Fruit fly (Drosophila melanogaster) whole organism, wandering third instar larva: Measurements from ENCODE around the gene inaF-C.

Source experiments
- Abd-B ChIP-seq: fragments of >200 bp; optimal IDR thresholded peaks from 2 replicates; lab custom pipeline; 2017; ENCODE audit warnings: missing biosample characterization, missing genetic modification characterization
- CG32264 ChIP-seq: fragments of 200-800 bp; sonication (Bioruptor generic); optimal IDR thresholded peaks from 2 replicates; lab custom pipeline; 2016; ENCODE audit warnings: missing biosample characterization, missing genetic modification characterization
- CG9705 ChIP-seq: fragments of 200-800 bp; sonication (Bioruptor generic); optimal IDR thresholded peaks from 2 replicates; lab custom pipeline; 2018; ENCODE audit warnings: missing biosample characterization, mild to moderate bottlenecking, missing genetic modification characterization
- CrebA ChIP-seq: fragments of 200-800 bp; sonication (Bioruptor generic); optimal IDR thresholded peaks from 2 replicates; lab custom pipeline; 2016; ENCODE audit warnings: missing biosample characterization, mild to moderate bottlenecking, missing genetic modification characterization, borderline replicate concordance
- Dfd ChIP-seq: fragments of >200 bp; optimal IDR thresholded peaks from 2 replicates; lab custom pipeline; 2017; ENCODE audit warnings: missing biosample characterization, missing genetic modification characterization
- Dif ChIP-seq: fragments of 200-275, 200-300 bp; sonication (Bioruptor generic); optimal IDR thresholded peaks from 2 replicates; lab custom pipeline; 2018; ENCODE audit warnings: missing biosample characterization, missing genetic modification characterization; ENCODE audit not compliant: partially characterized antibody
- GATAd ChIP-seq: sonication (Bioruptor generic); optimal IDR thresholded peaks from 2 replicates; lab custom pipeline; 2016; ENCODE audit warnings: missing biosample characterization, missing genetic modification characterization
- HLH106 ChIP-seq: fragments of 200-800 bp; optimal IDR thresholded peaks from 3 replicates; lab custom pipeline; 2019; ENCODE audit warnings: missing biosample characterization, mild to moderate bottlenecking, missing genetic modification characterization, moderate library complexity
- Hnf4 ChIP-seq: fragments of 200-800 bp; sonication (Bioruptor generic); optimal IDR thresholded peaks from 2 replicates; lab custom pipeline; 2016; ENCODE audit warnings: missing biosample characterization, mild to moderate bottlenecking, missing genetic modification characterization
- Hr78 ChIP-seq: fragments of >200 bp; optimal IDR thresholded peaks from 2 replicates; lab custom pipeline; 2017; ENCODE audit warnings: missing biosample characterization, missing genetic modification characterization
- Hr83 ChIP-seq: fragments of 200-300 bp; sonication (Bioruptor generic); optimal IDR thresholded peaks from 2 replicates; lab custom pipeline; 2016; ENCODE audit warnings: missing biosample characterization, mild to moderate bottlenecking, missing genetic modification characterization, moderate library complexity; ENCODE audit not compliant: poor library complexity, severe bottlenecking
- Jra ChIP-seq: sonication (Bioruptor generic); optimal IDR thresholded peaks from 2 replicates; lab custom pipeline; 2016; ENCODE audit warnings: missing biosample characterization, missing genetic modification characterization
- Mio ChIP-seq: sonication (Bioruptor generic); optimal IDR thresholded peaks from 2 replicates; lab custom pipeline; 2016; ENCODE audit warnings: missing biosample characterization, missing genetic modification characterization
- Myc ChIP-seq: fragments of >200 bp; optimal IDR thresholded peaks from 2 replicates; lab custom pipeline; 2017
- N ChIP-seq: fragments of >200 bp; optimal IDR thresholded peaks from 2 replicates; lab custom pipeline; 2018; ENCODE audit warnings: missing biosample characterization, missing external identifiers, missing genetic modification characterization
- OdsH ChIP-seq: fragments of 200-800 bp; sonication (Bioruptor generic); optimal IDR thresholded peaks from 2 replicates; lab custom pipeline; 2016; ENCODE audit warnings: missing biosample characterization, mild to moderate bottlenecking, missing genetic modification characterization
- Rel ChIP-seq, 2 experiments: fragments of 200-800 bp; sonication (Bioruptor generic) in 1 of 2; optimal IDR thresholded peaks; 2 replicates in 1 of 2; 3 replicates in 1 of 2; lab custom pipeline; 2016 to 2019; ENCODE audit warnings: mild to moderate bottlenecking in 2 of 2, missing biosample characterization in 2 of 2, missing genetic modification characterization in 2 of 2, moderate library complexity in 1 of 2
- Sp1 ChIP-seq: fragments of 200-800 bp; sonication (Bioruptor generic); optimal IDR thresholded peaks from 3 replicates; lab custom pipeline; 2019; ENCODE audit warnings: missing biosample characterization, mild to moderate bottlenecking, missing genetic modification characterization, moderate library complexity
- Vsx2 ChIP-seq: fragments of 200-300, 225-300 bp; sonication (Bioruptor generic); optimal IDR thresholded peaks from 2 replicates; lab custom pipeline; 2018; ENCODE audit warnings: missing biosample characterization, missing genetic modification characterization; ENCODE audit not compliant: partially characterized antibody
- br ChIP-seq: fragments of 200-800 bp; sonication (Bioruptor generic); optimal IDR thresholded peaks from 2 replicates; lab custom pipeline; 2016; ENCODE audit warnings: missing biosample characterization, missing genetic modification characterization
- brk ChIP-seq: fragments of 200-800 bp; sonication (Bioruptor generic); optimal IDR thresholded peaks from 2 replicates; lab custom pipeline; 2016; ENCODE audit warnings: missing biosample characterization, mild to moderate bottlenecking, missing genetic modification characterization
- dl ChIP-seq, 2 experiments: fragments of 175-275, 200-275 bp in 1 of 2; fragments of 200-275 bp in 1 of 2; sonication (Bioruptor generic); optimal IDR thresholded peaks; lab custom pipeline; 2018; ENCODE audit warnings: mild to moderate bottlenecking in 2 of 2, missing biosample characterization in 2 of 2, missing genetic modification characterization in 2 of 2, moderate library complexity in 2 of 2; ENCODE audit not compliant: partially characterized antibody in 2 of 2, insufficient read depth in 1 of 2
- dmrt93B ChIP-seq: fragments of 200-800 bp; sonication (Bioruptor generic); optimal IDR thresholded peaks from 2 replicates; lab custom pipeline; 2018; ENCODE audit warnings: missing biosample characterization, mild to moderate bottlenecking, missing genetic modification characterization
- dsf ChIP-seq: sonication (Bioruptor generic); optimal IDR thresholded peaks from 2 replicates; lab custom pipeline; 2016; ENCODE audit warnings: missing biosample characterization, missing genetic modification characterization, borderline replicate concordance
- ey ChIP-seq: fragments of 200-800 bp; sonication (Bioruptor generic); optimal IDR thresholded peaks from 2 replicates; lab custom pipeline; 2016; ENCODE audit warnings: missing biosample characterization, missing genetic modification characterization
- foxo ChIP-seq, 2 experiments: fragments of 200-800 bp; sonication (Bioruptor generic); optimal IDR thresholded peaks; 2 replicates in 1 of 2; 3 replicates in 1 of 2; lab custom pipeline; 2016 to 2017; ENCODE audit warnings: missing biosample characterization in 2 of 2, missing genetic modification characterization in 2 of 2
- fru ChIP-seq: fragments of 200-800 bp; sonication (Bioruptor generic); optimal IDR thresholded peaks from 3 replicates; lab custom pipeline; 2016; ENCODE audit warnings: missing biosample characterization, mild to moderate bottlenecking, missing genetic modification characterization
- h ChIP-seq: fragments of 200-800 bp; sonication (Bioruptor generic); optimal IDR thresholded peaks from 3 replicates; lab custom pipeline; 2016; ENCODE audit warnings: missing biosample characterization, mild to moderate bottlenecking, missing genetic modification characterization
- jim ChIP-seq: fragments of 175-275, 200-325 bp; sonication (Bioruptor generic); optimal IDR thresholded peaks from 2 replicates; lab custom pipeline; 2016; ENCODE audit warnings: missing biosample characterization, mild to moderate bottlenecking, missing genetic modification characterization
- lola ChIP-seq: fragments of >200 bp; optimal IDR thresholded peaks from 2 replicates; lab custom pipeline; 2017; ENCODE audit warnings: missing biosample characterization, missing genetic modification characterization
- pan ChIP-seq: fragments of >200 bp; optimal IDR thresholded peaks from 2 replicates; lab custom pipeline; 2017
- psq ChIP-seq: fragments of 200-800 bp; sonication (Bioruptor generic); optimal IDR thresholded peaks from 3 replicates; lab custom pipeline; 2017; ENCODE audit warnings: missing biosample characterization, mild to moderate bottlenecking, missing genetic modification characterization, moderate library complexity
- rgr ChIP-seq: fragments of 200-800 bp; sonication (Bioruptor generic); optimal IDR thresholded peaks from 3 replicates; lab custom pipeline; 2016; ENCODE audit warnings: missing biosample characterization, mild to moderate bottlenecking, missing genetic modification characterization
- sage ChIP-seq: fragments of 200-800 bp; sonication (Bioruptor generic); optimal IDR thresholded peaks from 2 replicates; lab custom pipeline; 2016; ENCODE audit warnings: missing biosample characterization, mild to moderate bottlenecking, missing genetic modification characterization
- sv ChIP-seq: fragments of 200-800 bp; sonication (Bioruptor generic); optimal IDR thresholded peaks from 3 replicates; lab custom pipeline; 2016; ENCODE audit warnings: missing biosample characterization, missing genetic modification characterization
- tai ChIP-seq: sonication (Bioruptor generic); optimal IDR thresholded peaks from 2 replicates; lab custom pipeline; 2016; ENCODE audit warnings: missing biosample characterization, missing genetic modification characterization
- usp ChIP-seq: fragments of >200 bp; optimal IDR thresholded peaks from 2 replicates; lab custom pipeline; 2017; ENCODE audit warnings: missing biosample characterization, missing genetic modification characterization
- woc ChIP-seq: sonication (Bioruptor generic); optimal IDR thresholded peaks from 2 replicates; lab custom pipeline; 2016; ENCODE audit warnings: missing biosample characterization, mild to moderate bottlenecking, missing genetic modification characterization

The inaF-C gene

dm6 chrX:11683480-11683879, 48.1 kb downstream of the inaF-C start:
- TF ChIP-seq rgr (GFP tag; lab: Kevin White, UChicago): peak; percentile 40
- peak; percentile 36 for TF ChIP-seq fru
- no peak for TF ChIP-seq Rel (GFP tag; optimal IDR thresholded peaks at IDR 0.05; lab: Kevin White, UChicago)
- TF ChIP-seq Rel (tag; optimal IDR thresholded peaks at IDR 0.05; lab: Kevin White, UChicago): peak; percentile 60
- TF ChIP-seq Hr83: peak; percentile 24
- TF ChIP-seq br: peak; percentile 12
- TF ChIP-seq Sp1 (GFP tag; lab: Kevin White, UChicago): peak; percentile 32
- TF ChIP-seq usp: no peak
- TF ChIP-seq dl (GFP tag; optimal IDR thresholded peaks at IDR 0.05; lab: Kevin White, UChicago; ENCODE audit: insufficient read depth in 1 of 2, partially characterized antibody in 2 of 2): peak in 1 of 2 experiments; percentile 15
- TF ChIP-seq Dif (GFP tag; lab: Kevin White, UChicago): peak; percentile 71
- peak; percentile 52 for TF ChIP-seq h (GFP tag; lab: Kevin White, UChicago)
- TF ChIP-seq CG32264 (GFP tag; lab: Kevin White, UChicago): no peak

dm6 chrX:11681558-11682551, 49.7 kb downstream of the inaF-C start:
- TF ChIP-seq Dfd (GFP tag; lab: Kevin White, UChicago) (no peak), Vsx2 (GFP tag; lab: Kevin White, UChicago) (no peak), Abd-B (GFP tag; lab: Kevin White, UChicago) (no peak), Sp1 (GFP tag; lab: Kevin White, UChicago) (peak; percentile 60), fru (peak; percentile 100), Hr83 (peak; percentile 50), usp (no peak), br (peak; percentile 53), dmrt93B (peak; percentile 48), foxo (GFP tag; optimal IDR thresholded peaks at IDR 0.05; lab: Kevin White, UChicago) (peak; percentile 59 to 76), GATAd (GFP tag; lab: Kevin White, UChicago) (no peak), HLH106 (peak; percentile 77), rgr (GFP tag; lab: Kevin White, UChicago) (peak; percentile 72), CrebA (GFP tag; lab: Kevin White, UChicago) (no peak), Jra (peak; percentile 13), Dif (GFP tag; lab: Kevin White, UChicago) (peak; percentile 93), dl (GFP tag; optimal IDR thresholded peaks at IDR 0.05; lab: Kevin White, UChicago; ENCODE audit: insufficient read depth in 1 of 2, partially characterized antibody in 2 of 2) (peak; percentile 77 to 92), Hnf4 (GFP tag; lab: Kevin White, UChicago) (peak; percentile 36), N (GFP tag; lab: Kevin White, UChicago) (no peak), sv (peak; percentile 13), ey (peak; percentile 75), psq (peak; percentile 72), tai (GFP tag; lab: Kevin White, UChicago) (peak; percentile 72), pan (lab: Kevin White, UChicago) (no peak), sage (GFP tag; lab: Kevin White, UChicago) (peak; percentile 44), OdsH (GFP tag; lab: Kevin White, UChicago) (peak; percentile 15), Mio (no peak), jim (GFP tag; lab: Kevin White, UChicago) (no peak), Hr78 (GFP tag; lab: Kevin White, UChicago) (no peak), h (GFP tag; lab: Kevin White, UChicago) (peak; percentile 69), lola (GFP tag; lab: Kevin White, UChicago) (no peak), woc (GFP tag; lab: Kevin White, UChicago) (peak; percentile 72), Myc (lab: Kevin White, UChicago) (no peak), CG9705 (peak; percentile 67), brk (no peak), dsf (no peak), Rel (GFP tag; optimal IDR thresholded peaks at IDR 0.05; lab: Kevin White, UChicago) (peak; percentile 17), Rel (tag; optimal IDR thresholded peaks at IDR 0.05; lab: Kevin White, UChicago) (peak; percentile 25), CG32264 (GFP tag; lab: Kevin White, UChicago) (no peak)
- TF ChIP-seq, all 38 proteins: peak for 22
